Worm (Caenorhabditis elegans) whole organism, L4/young adult: ENCODE measurements around the gene cut-2.

Experiments
- dao-5 ChIP-seq: sonication (generic microtip); optimal IDR thresholded peaks from 2 replicates; lab custom pipeline; 2016; ENCODE audit warnings: missing genotype, missing genetic modification characterization, moderate library complexity, missing compliant biosample characterization
- him-1 ChIP-seq: sonication (generic microtip); optimal IDR thresholded peaks from 2 replicates; lab custom pipeline; 2016; ENCODE audit warnings: missing genotype, missing genetic modification reagents, missing genetic modification characterization, missing compliant biosample characterization

DNA sequence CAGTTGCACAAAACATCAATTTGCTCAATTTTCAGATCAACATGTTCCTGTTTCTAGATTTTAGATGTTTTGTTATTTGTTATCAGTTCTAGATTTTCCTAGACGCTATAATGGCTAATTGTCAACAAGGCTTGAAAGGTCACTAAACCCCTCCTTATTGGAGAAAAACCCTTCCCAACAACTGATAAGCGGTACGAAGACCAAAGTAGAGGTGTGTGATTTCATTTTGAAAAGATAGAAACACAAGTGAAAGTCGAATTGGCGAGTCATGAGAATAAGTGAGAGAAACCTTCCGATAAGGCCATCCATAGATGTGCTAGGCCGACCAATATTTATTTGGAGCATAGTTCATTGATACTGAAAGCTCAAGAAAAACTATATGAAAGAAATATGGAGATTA lies 41.1 kb upstream of the cut-2 start:
- no peak for TF ChIP-seq him-1 (tag; lab: Kevin White, UChicago)
- TF ChIP-seq dao-5 = no peak
